Worm (Caenorhabditis elegans) whole organism, young adult: ENCODE results near the gene srg-25.

ENCODE experiments used
- B0019.2 ChIP-seq: fragments of 200-800 bp; sonication (Bioruptor generic); conservative IDR thresholded peaks from 2 replicates; pipeline ENCODE4 v1.3.6; 2022; ENCODE audit warnings: missing genetic modification reagents, missing genetic modification characterization, missing compliant biosample characterization
- F52B5.7 ChIP-seq: sonication (generic microtip); optimal IDR thresholded peaks from 2 replicates; lab custom pipeline; 2016; ENCODE audit warnings: mild to moderate bottlenecking, missing genetic modification characterization, missing compliant biosample characterization
- F57C9.4 ChIP-seq: sonication (generic microtip); optimal IDR thresholded peaks from 2 replicates; lab custom pipeline; 2017; ENCODE audit warnings: mild to moderate bottlenecking, missing genetic modification characterization, missing compliant biosample characterization
- Y56A3A.18 ChIP-seq: fragments of 200-800 bp; sonication (Bioruptor generic); IDR thresholded peaks from 2 replicates; pipeline ENCODE4 v1.3.6; 2022; ENCODE audit warnings: missing genetic modification reagents, missing genetic modification characterization, missing compliant biosample characterization
- ceh-100 ChIP-seq: fragments of 200-800 bp; sonication (Bioruptor generic); IDR thresholded peaks from 2 replicates; pipeline ENCODE4 v1.3.6; 2022; ENCODE audit warnings: missing genetic modification reagents, missing genetic modification characterization, missing compliant biosample characterization
- egrh-3 ChIP-seq: fragments of 200-800 bp; sonication (Bioruptor generic); IDR thresholded peaks from 2 replicates; pipeline ENCODE4 v1.3.6; 2022; ENCODE audit warnings: missing genetic modification reagents, missing genetic modification characterization, missing compliant biosample characterization
- madf-3 ChIP-seq: fragments of 200-800 bp; sonication (Bioruptor generic); IDR thresholded peaks from 2 replicates; pipeline ENCODE4 v1.3.6; 2022; ENCODE audit warnings: missing genetic modification reagents, missing genetic modification characterization, missing compliant biosample characterization
- pha-4 ChIP-seq: fragments of 150-350 bp; sonication (generic microtip); optimal IDR thresholded peaks from 2 replicates; lab custom pipeline; 2014; ENCODE audit warnings: missing biosample characterization, missing genetic modification reagents, missing genetic modification characterization
- repo-1 ChIP-seq: sonication (generic microtip); optimal IDR thresholded peaks from 2 replicates; lab custom pipeline; 2017; ENCODE audit warnings: mild to moderate bottlenecking, missing genetic modification characterization, missing compliant biosample characterization
- zim-3 ChIP-seq: sonication (generic microtip); optimal IDR thresholded peaks from 2 replicates; lab custom pipeline; 2017; ENCODE audit warnings: mild to moderate bottlenecking, missing genetic modification characterization, moderate library complexity, missing compliant biosample characterization
- ztf-6 ChIP-seq: fragments of 200-800 bp; sonication (Bioruptor generic); IDR thresholded peaks from 2 replicates; pipeline ENCODE4 v1.3.6; 2022; ENCODE audit warnings: missing genetic modification reagents, missing genetic modification characterization, missing compliant biosample characterization

- no peak for TF ChIP-seq F57C9.4 (tag; lab: Kevin White, UChicago)
- no peak for TF ChIP-seq Y56A3A.18 (GFP tag; lab: Robert Waterston, UW)
- no peak for TF ChIP-seq F52B5.7 (tag; lab: Kevin White, UChicago)
- no peak for TF ChIP-seq repo-1 (tag; lab: Kevin White, UChicago)
- TF ChIP-seq madf-3 (GFP tag; lab: Robert Waterston, UW) = no peak
- no peak for TF ChIP-seq zim-3 (tag; lab: Kevin White, UChicago)
- TF ChIP-seq egrh-3 (GFP tag; lab: Robert Waterston, UW) = no peak
- no peak for TF ChIP-seq ceh-100 (GFP tag; lab: Robert Waterston, UW)
- no peak for TF ChIP-seq pha-4 (tag; lab: Kevin White, UChicago)
- no peak for TF ChIP-seq B0019.2 (GFP tag; lab: Robert Waterston, UW)
- no peak for TF ChIP-seq ztf-6 (GFP tag; lab: Robert Waterston, UW)
Observed at ce11 chrV:5392993-5393628, 47.8 kb upstream of the srg-25 start, which contains the start of gene C35A11.4.
